Worm (Caenorhabditis elegans): ENCODE measurements around the gene T19C9.10.

DNA sequence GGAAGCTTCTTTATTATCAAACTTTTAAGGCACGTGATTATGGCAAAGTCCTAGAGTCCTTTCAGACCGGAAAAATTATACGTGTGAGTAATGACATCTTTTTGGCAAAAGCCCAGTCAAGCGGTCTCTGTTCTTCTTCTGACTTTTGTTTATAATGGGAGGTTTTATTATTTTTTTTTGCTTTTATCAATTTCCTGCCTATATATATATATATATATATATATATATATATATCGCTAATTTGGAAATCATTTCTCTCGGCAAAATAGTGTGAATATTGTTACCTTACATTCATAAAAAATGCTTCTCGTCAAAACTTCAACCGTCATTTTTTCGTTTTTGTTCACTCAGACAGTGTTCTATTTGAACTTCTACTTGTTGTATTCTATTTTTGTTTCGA is 18.7 kb upstream of the T19C9.10 start, which contains the start of gene srbc-62:
- TF ChIP-seq ztf-11 (tag; optimal IDR thresholded peaks at IDR 0.05): no peak
- TF ChIP-seq lin-13 (tag; optimal IDR thresholded peaks at IDR 0.05): no peak
